Fruit fly (Drosophila melanogaster) whole organism, embryonic: ENCODE measurements around the gene CG43658.

Experiments used
- CG10959 ChIP-seq: fragments of 200-800 bp; sonication (Bioruptor generic); IDR thresholded peaks from 2 replicates; pipeline ENCODE4 v1.3.6; 2022; ENCODE audit warnings: missing biosample characterization, missing genetic modification characterization
- CG12236 ChIP-seq: fragments of 200-800 bp; sonication (Bioruptor generic); optimal IDR thresholded peaks from 2 replicates; lab custom pipeline; 2016; ENCODE audit warnings: missing biosample characterization, missing genetic modification characterization
- CG13624 ChIP-seq: fragments of 200-800 bp; sonication (Bioruptor generic); optimal IDR thresholded peaks from 2 replicates; lab custom pipeline; 2016; ENCODE audit warnings: missing biosample characterization, missing genetic modification characterization
- CG18764 ChIP-seq: fragments of 200-800 bp; sonication (Bioruptor generic); optimal IDR thresholded peaks from 3 replicates; lab custom pipeline; 2016; ENCODE audit warnings: missing biosample characterization, missing genetic modification characterization
- CG3163 ChIP-seq: fragments of 200-800 bp; sonication (Bioruptor generic); optimal IDR thresholded peaks from 3 replicates; lab custom pipeline; 2016; ENCODE audit warnings: missing biosample characterization, missing genetic modification characterization
- CG3407 ChIP-seq: fragments of 200-800 bp; sonication (Bioruptor generic); optimal IDR thresholded peaks from 2 replicates; lab custom pipeline; 2018; ENCODE audit warnings: missing biosample characterization, mild to moderate bottlenecking, missing genetic modification characterization
- CG6854 ChIP-seq: fragments of 200-800 bp; sonication (Bioruptor generic); optimal IDR thresholded peaks from 3 replicates; lab custom pipeline; 2017; ENCODE audit warnings: missing biosample characterization, mild to moderate bottlenecking, missing genetic modification characterization
- CG7928 ChIP-seq: fragments of 200-800 bp; sonication (Bioruptor generic); optimal IDR thresholded peaks from 2 replicates; lab custom pipeline; 2017; ENCODE audit warnings: missing biosample characterization, mild to moderate bottlenecking, missing genetic modification characterization
- CG8089 ChIP-seq: fragments of 200-800 bp; sonication (Bioruptor generic); optimal IDR thresholded peaks from 3 replicates; lab custom pipeline; 2016; ENCODE audit warnings: missing biosample characterization, missing genetic modification characterization
- D19A ChIP-seq: fragments of 200-800 bp; optimal IDR thresholded peaks from 3 replicates; lab custom pipeline; 2019; ENCODE audit warnings: missing biosample characterization, mild to moderate bottlenecking, missing genetic modification characterization, moderate library complexity
- Deaf1 ChIP-seq: fragments of 200-800 bp; optimal IDR thresholded peaks from 3 replicates; lab custom pipeline; 2019; ENCODE audit warnings: missing biosample characterization, mild to moderate bottlenecking, missing genetic modification characterization, moderate library complexity
- Dfd ChIP-seq, 2 experiments: fragments of >200 bp; optimal IDR thresholded peaks; 2 replicates each; lab custom pipeline; 2017; ENCODE audit warnings: missing biosample characterization in 2 of 2, missing genetic modification characterization in 2 of 2
- Dp ChIP-seq: fragments of 200-800 bp; sonication (Bioruptor generic); optimal IDR thresholded peaks from 2 replicates; lab custom pipeline; 2018; ENCODE audit warnings: missing biosample characterization, mild to moderate bottlenecking, missing genetic modification characterization, moderate library complexity
- E2f2 ChIP-seq: fragments of 200-800 bp; sonication (Bioruptor generic); IDR thresholded peaks from 2 replicates; pipeline ENCODE4 v1.3.6; 2022; ENCODE audit warnings: missing biosample characterization, missing genetic modification characterization
- Hey ChIP-seq: fragments of 200-800 bp; sonication (Bioruptor generic); optimal IDR thresholded peaks from 3 replicates; lab custom pipeline; 2018; ENCODE audit warnings: missing biosample characterization, mild to moderate bottlenecking, missing genetic modification characterization
- HmgZ ChIP-seq: fragments of 200-800 bp; sonication (Bioruptor generic); optimal IDR thresholded peaks from 2 replicates; lab custom pipeline; 2018; ENCODE audit warnings: missing biosample characterization, mild to moderate bottlenecking, missing genetic modification characterization
- Hr51 ChIP-seq, 2 experiments: fragments of 200-800 bp; sonication (Bioruptor generic); optimal IDR thresholded peaks; 2 replicates in 1 of 2; 3 replicates in 1 of 2; lab custom pipeline; 2016 to 2018; ENCODE audit warnings: missing biosample characterization in 2 of 2, missing genetic modification characterization in 2 of 2, mild to moderate bottlenecking in 1 of 2, moderate library complexity in 1 of 2
- Lim3 ChIP-seq: fragments of 200-800 bp; sonication (Bioruptor generic); IDR thresholded peaks from 2 replicates; pipeline ENCODE4 v1.3.6; 2022; ENCODE audit warnings: missing biosample characterization, missing genetic modification characterization
- MESR4 ChIP-seq: fragments of 200-800 bp; sonication (Bioruptor generic); optimal IDR thresholded peaks from 2 replicates; lab custom pipeline; 2018; ENCODE audit warnings: missing biosample characterization, mild to moderate bottlenecking, missing genetic modification characterization, moderate library complexity
- Max ChIP-seq: fragments of 200-800 bp; sonication (Bioruptor generic); optimal IDR thresholded peaks from 2 replicates; lab custom pipeline; 2016; ENCODE audit warnings: missing biosample characterization, mild to moderate bottlenecking, missing genetic modification characterization
- Mes4 ChIP-seq: fragments of 200-800 bp; sonication (Bioruptor generic); optimal IDR thresholded peaks from 2 replicates; lab custom pipeline; 2016; ENCODE audit warnings: missing biosample characterization, missing genetic modification characterization
- NfI ChIP-seq: fragments of 200-800 bp; sonication (Bioruptor generic); optimal IDR thresholded peaks from 3 replicates; lab custom pipeline; 2018; ENCODE audit warnings: missing biosample characterization, mild to moderate bottlenecking, missing genetic modification characterization, moderate library complexity
- Oaz ChIP-seq: fragments of 200-800 bp; sonication (Bioruptor generic); IDR thresholded peaks from 2 replicates; pipeline ENCODE4 v1.3.6; 2022; ENCODE audit warnings: missing biosample characterization, missing genetic modification characterization
- Opbp ChIP-seq: fragments of 200-800 bp; sonication (Bioruptor generic); IDR thresholded peaks from 3 replicates; pipeline ENCODE4 v1.3.6; 2022; ENCODE audit warnings: missing biosample characterization, missing genetic modification characterization; ENCODE audit not compliant: partially characterized antibody
- Rfx ChIP-seq: fragments of 200-800 bp; sonication (Bioruptor generic); IDR thresholded peaks from 2 replicates; pipeline ENCODE4 v1.3.6; 2022; ENCODE audit warnings: missing biosample characterization, missing genetic modification characterization
- Sin3A ChIP-seq: fragments of >200 bp; optimal IDR thresholded peaks from 2 replicates; lab custom pipeline; 2018
- Sox102F ChIP-seq: fragments of 200-800 bp; sonication (Bioruptor generic); optimal IDR thresholded peaks from 2 replicates; lab custom pipeline; 2018; ENCODE audit warnings: missing biosample characterization, mild to moderate bottlenecking, missing genetic modification characterization, moderate library complexity
- Xrp1 ChIP-seq: fragments of 200-800 bp; sonication (Bioruptor generic); IDR thresholded peaks from 2 replicates; pipeline ENCODE4 v1.3.6; 2022; ENCODE audit warnings: missing biosample characterization, missing genetic modification characterization
- abd-A ChIP-seq: fragments of 200-800 bp; sonication (Bioruptor generic); optimal IDR thresholded peaks from 3 replicates; lab custom pipeline; 2019; ENCODE audit warnings: missing biosample characterization, mild to moderate bottlenecking, missing genetic modification characterization, moderate library complexity
- bigmax ChIP-seq: fragments of 200-800 bp; sonication (Bioruptor generic); optimal IDR thresholded peaks from 2 replicates; lab custom pipeline; 2018; ENCODE audit warnings: missing biosample characterization, mild to moderate bottlenecking, missing genetic modification characterization
- bowl ChIP-seq: fragments of 200-800 bp; sonication (Bioruptor generic); IDR thresholded peaks from 2 replicates; pipeline ENCODE4 v1.3.6; 2022; ENCODE audit warnings: missing biosample characterization, missing genetic modification characterization
- da ChIP-seq: fragments of 200-800 bp; sonication (Bioruptor generic); optimal IDR thresholded peaks from 2 replicates; lab custom pipeline; 2016; ENCODE audit warnings: missing biosample characterization, missing genetic modification characterization
- dysf ChIP-seq: fragments of 200-800 bp; sonication (Bioruptor generic); IDR thresholded peaks from 3 replicates; pipeline ENCODE4 v1.3.6; 2022; ENCODE audit warnings: missing biosample characterization, missing genetic modification characterization
- en ChIP-seq: fragments of 200-800 bp; sonication (Bioruptor generic); optimal IDR thresholded peaks from 2 replicates; lab custom pipeline; 2016; ENCODE audit warnings: missing biosample characterization, missing genetic modification characterization
- ewg ChIP-seq: fragments of 200-800 bp; sonication (Bioruptor generic); optimal IDR thresholded peaks from 3 replicates; lab custom pipeline; 2017; ENCODE audit warnings: mild to moderate bottlenecking, missing biosample characterization, missing genetic modification reagents, missing genetic modification characterization
- gcm2 ChIP-seq: fragments of 200-800 bp; sonication (Bioruptor generic); optimal IDR thresholded peaks from 2 replicates; lab custom pipeline; 2016; ENCODE audit warnings: missing biosample characterization, missing genetic modification characterization
- gsb-n ChIP-seq: fragments of 200-800 bp; sonication (Bioruptor generic); optimal IDR thresholded peaks from 3 replicates; lab custom pipeline; 2018; ENCODE audit warnings: missing biosample characterization, mild to moderate bottlenecking, missing genetic modification characterization
- hkb ChIP-seq, 2 experiments: fragments of 200-800 bp in 1 of 2; fragments of >200 bp in 1 of 2; sonication (Bioruptor generic) in 1 of 2; IDR thresholded peaks in 1 of 2; optimal IDR thresholded peaks in 1 of 2; 2 replicates each; pipeline versions ENCODE4 v1.3.6 to Lab custom; 2017 to 2022; ENCODE audit warnings: missing biosample characterization in 1 of 2, missing genetic modification characterization in 1 of 2
- jigr1 ChIP-seq: fragments of 200-800 bp; sonication (Bioruptor generic); IDR thresholded peaks from 3 replicates; pipeline ENCODE4 v1.3.6; 2022; ENCODE audit warnings: missing biosample characterization, missing genetic modification characterization
- nerfin-1 ChIP-seq: fragments of 200-800 bp; sonication (Bioruptor generic); optimal IDR thresholded peaks from 3 replicates; lab custom pipeline; 2019; ENCODE audit warnings: missing biosample characterization, mild to moderate bottlenecking, missing genetic modification characterization, moderate library complexity
- nerfin-2 ChIP-seq: fragments of 200-800 bp; sonication (Bioruptor generic); IDR thresholded peaks from 2 replicates; pipeline ENCODE4 v1.3.6; 2022; ENCODE audit warnings: missing biosample characterization, missing genetic modification characterization; ENCODE audit not compliant: partially characterized antibody
- onecut ChIP-seq: fragments of 200-800 bp; sonication (Bioruptor generic); IDR thresholded peaks from 2 replicates; pipeline ENCODE4 v1.3.6; 2022; ENCODE audit warnings: missing biosample characterization, missing genetic modification characterization
- pb ChIP-seq: fragments of 200-800 bp; sonication (Bioruptor generic); optimal IDR thresholded peaks from 3 replicates; lab custom pipeline; 2016; ENCODE audit warnings: missing biosample characterization, missing genetic modification characterization
- pho ChIP-seq: fragments of 200-800 bp; sonication (Bioruptor generic); optimal IDR thresholded peaks from 2 replicates; lab custom pipeline; 2016; ENCODE audit warnings: missing biosample characterization, missing genetic modification characterization
- pzg ChIP-seq: fragments of 200-800 bp; sonication (Bioruptor generic); optimal IDR thresholded peaks from 3 replicates; lab custom pipeline; 2018; ENCODE audit warnings: missing biosample characterization, mild to moderate bottlenecking, missing genetic modification characterization, moderate library complexity
- shn ChIP-seq: fragments of 200-800 bp; sonication (Bioruptor generic); optimal IDR thresholded peaks from 3 replicates; lab custom pipeline; 2016; ENCODE audit warnings: missing biosample characterization, missing genetic modification characterization
- slou ChIP-seq: fragments of 200-800 bp; sonication (Bioruptor generic); optimal IDR thresholded peaks from 3 replicates; lab custom pipeline; 2016; ENCODE audit warnings: missing biosample characterization, missing genetic modification characterization
- tgo ChIP-seq: fragments of 200-800 bp; sonication (Bioruptor generic); IDR thresholded peaks from 3 replicates; pipeline ENCODE4 v1.3.6; 2022; ENCODE audit warnings: missing biosample characterization, missing genetic modification characterization
- ttk ChIP-seq: fragments of 200-800 bp; sonication (Bioruptor generic); IDR thresholded peaks from 2 replicates; pipeline ENCODE4 v2.1.2; 2022; ENCODE audit warnings: missing biosample characterization, missing genetic modification characterization
- tup ChIP-seq: fragments of 200-800 bp; sonication (Bioruptor generic); optimal IDR thresholded peaks from 2 replicates; lab custom pipeline; 2016; ENCODE audit warnings: missing biosample characterization, mild to moderate bottlenecking, missing genetic modification characterization, moderate library complexity
- twi ChIP-seq: fragments of 200-800 bp; optimal IDR thresholded peaks from 2 replicates; lab custom pipeline; 2019; ENCODE audit warnings: missing biosample characterization, mild to moderate bottlenecking, missing genetic modification characterization, moderate library complexity

The CG43658 gene

DNA sequence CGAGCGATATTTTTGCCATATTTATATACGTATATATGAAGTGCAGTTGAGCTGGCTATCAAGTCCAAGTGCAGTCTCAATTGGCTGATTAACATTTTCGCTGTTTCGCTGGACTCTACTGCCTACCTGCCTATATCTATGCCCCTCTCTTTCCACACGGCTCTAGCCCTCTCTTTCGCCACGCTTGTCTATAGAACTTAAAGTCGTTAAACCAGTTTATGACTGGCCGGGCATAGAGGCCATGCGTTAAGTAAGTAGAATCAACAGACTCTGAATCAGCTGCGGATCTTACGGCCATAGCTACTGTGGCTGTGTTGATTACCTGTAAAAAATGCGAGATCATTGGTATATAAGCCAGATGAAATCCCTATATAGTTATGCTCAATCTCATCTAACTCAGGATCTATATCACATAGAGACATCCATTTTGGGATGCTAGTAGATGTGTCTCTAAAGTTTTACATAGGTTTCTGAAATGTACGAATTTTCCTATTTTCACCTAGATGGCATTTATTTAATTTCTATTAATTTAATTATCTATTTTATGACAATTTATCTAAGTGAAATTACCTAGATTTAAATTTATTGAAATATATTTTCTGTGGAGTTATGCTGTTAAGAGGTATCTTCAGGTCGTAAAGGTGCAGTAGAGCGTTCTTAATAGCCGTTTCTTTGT is 20.8 kb upstream of the CG43658 start (continued):
- TF ChIP-seq gcm2 (GFP tag; lab: Kevin White, UChicago) (no peak), dysf (GFP tag; lab: Robert Waterston, UW) (no peak), Hey (tag; lab: Kevin White, UChicago) (no peak), D19A (peak; percentile 33), Oaz (GFP tag; lab: Robert Waterston, UW) (no peak), onecut (no peak), CG10959 (GFP tag; lab: Robert Waterston, UW) (no peak), en (no peak), Mes4 (GFP tag; lab: Kevin White, UChicago) (no peak), tup (GFP tag; lab: Kevin White, UChicago) (no peak), Lim3 (no peak), shn (GFP tag; lab: Kevin White, UChicago) (no peak), Sox102F (GFP tag; lab: Kevin White, UChicago) (no peak), Deaf1 (tag; lab: Kevin White, UChicago) (no peak), Max (GFP tag; lab: Kevin White, UChicago) (peak; percentile 24), gsb-n (tag; lab: Kevin White, UChicago) (no peak), CG12236 (GFP tag; lab: Kevin White, UChicago) (no peak), NfI (no peak), da (GFP tag; lab: Kevin White, UChicago) (no peak), CG3163 (GFP tag; lab: Kevin White, UChicago) (no peak), CG8089 (GFP tag; lab: Kevin White, UChicago) (no peak), tgo (GFP tag; lab: Robert Waterston, UW) (peak; percentile 16; the same call in 1 of the 3 replicates), ewg (GFP tag; lab: Kevin White, UChicago) (no peak), ttk (GFP tag; lab: Robert Waterston, UW) (no peak), MESR4 (no peak), pb (GFP tag; lab: Kevin White, UChicago) (no peak), CG3407 (no peak), nerfin-2 (no peak), hkb (optimal IDR thresholded peaks at IDR 0.05; lab: Kevin White, UChicago) (no peak), hkb (GFP tag; IDR thresholded peaks at IDR 0.05; lab: Robert Waterston, UW) (no peak), Xrp1 (GFP tag; lab: Robert Waterston, UW) (peak; percentile 42; the same call in 1 of the 2 replicates), CG7928 (no peak), pho (no peak), twi (no peak), slou (GFP tag; lab: Kevin White, UChicago) (no peak), HmgZ (tag; lab: Kevin White, UChicago) (no peak), E2f2 (GFP tag; lab: Robert Waterston, UW) (no peak), CG13624 (GFP tag; lab: Kevin White, UChicago) (no peak), Hr51 (GFP tag; optimal IDR thresholded peaks at IDR 0.05; lab: Kevin White, UChicago) (no peak), bigmax (GFP tag; lab: Kevin White, UChicago) (no peak), Dfd (GFP tag; optimal IDR thresholded peaks at IDR 0.05; lab: Kevin White, UChicago) (no peak), nerfin-1 (tag; lab: Kevin White, UChicago) (no peak), CG18764 (GFP tag; lab: Kevin White, UChicago) (no peak), abd-A (tag; lab: Kevin White, UChicago) (no peak), Rfx (GFP tag; lab: Robert Waterston, UW) (no peak), Sin3A (lab: Kevin White, UChicago) (no peak), Opbp (GFP tag; lab: Robert Waterston, UW) (no peak), pzg (GFP tag; lab: Kevin White, UChicago) (no peak), Dp (GFP tag; lab: Kevin White, UChicago) (no peak), CG6854 (GFP tag; lab: Kevin White, UChicago) (no peak), bowl (GFP tag; lab: Robert Waterston, UW) (no peak), jigr1 (GFP tag; lab: Robert Waterston, UW) (no peak)
